Worm (Caenorhabditis elegans) whole organism, young adult: ENCODE data around the gene fmo-3.

Source experiments
- B0261.1 ChIP-seq: sonication (generic microtip); optimal IDR thresholded peaks from 2 replicates; lab custom pipeline; 2016; ENCODE audit warnings: mild to moderate bottlenecking, missing genetic modification characterization, moderate library complexity, missing compliant biosample characterization
- C06A6.2 ChIP-seq: fragments of 200-800 bp; sonication (Bioruptor generic); conservative IDR thresholded peaks from 2 replicates; pipeline ENCODE4 v1.3.6; 2022; ENCODE audit warnings: missing genetic modification characterization, missing compliant biosample characterization
- F22D6.2 ChIP-seq: sonication (generic microtip); optimal IDR thresholded peaks from 2 replicates; lab custom pipeline; 2016; ENCODE audit warnings: mild to moderate bottlenecking, missing genetic modification characterization, missing compliant biosample characterization
- F33H1.4 ChIP-seq: fragments of 200-800 bp; sonication (Bioruptor generic); IDR thresholded peaks from 2 replicates; pipeline ENCODE4 v1.3.6; 2022; ENCODE audit warnings: missing genetic modification reagents, missing genetic modification characterization, missing compliant biosample characterization
- F49E8.2 ChIP-seq: sonication (generic microtip); optimal IDR thresholded peaks from 3 replicates; lab custom pipeline; 2017; ENCODE audit warnings: missing genetic modification characterization, mild to moderate bottlenecking, missing compliant biosample characterization, antibody characterized with exemption, moderate library complexity; ENCODE audit not compliant: insufficient read depth
- F52B5.7 ChIP-seq: sonication (generic microtip); optimal IDR thresholded peaks from 2 replicates; lab custom pipeline; 2016; ENCODE audit warnings: mild to moderate bottlenecking, missing genetic modification characterization, missing compliant biosample characterization
- K11D2.4 ChIP-seq: fragments of 200-800 bp; sonication (Bioruptor generic); IDR thresholded peaks from 2 replicates; pipeline ENCODE4 v1.3.6; 2022; ENCODE audit warnings: missing genetic modification reagents, missing genetic modification characterization, missing compliant biosample characterization
- K12H6.12 ChIP-seq: fragments of 200-800 bp; sonication (Bioruptor generic); optimal IDR thresholded peaks from 2 replicates; lab custom pipeline; 2018; ENCODE audit warnings: mild to moderate bottlenecking, missing genetic modification characterization, missing compliant biosample characterization
- T07F8.4 ChIP-seq: sonication (generic microtip); optimal IDR thresholded peaks from 2 replicates; lab custom pipeline; 2016; ENCODE audit warnings: mild to moderate bottlenecking, missing genetic modification characterization, moderate library complexity, missing compliant biosample characterization
- Y56A3A.18 ChIP-seq: fragments of 200-800 bp; sonication (Bioruptor generic); IDR thresholded peaks from 2 replicates; pipeline ENCODE4 v1.3.6; 2022; ENCODE audit warnings: missing genetic modification reagents, missing genetic modification characterization, missing compliant biosample characterization
- aptf-2 ChIP-seq: fragments of 200-800 bp; sonication (Bioruptor generic); conservative IDR thresholded peaks from 2 replicates; pipeline ENCODE4 v1.3.6; 2022; ENCODE audit warnings: missing genetic modification reagents, missing genetic modification characterization, missing compliant biosample characterization
- attf-3 ChIP-seq: fragments of 200-800 bp; sonication (Bioruptor generic); conservative IDR thresholded peaks from 2 replicates; pipeline ENCODE4 v1.3.6; 2022; ENCODE audit warnings: missing genetic modification reagents, missing genetic modification characterization, missing compliant biosample characterization
- cebp-2 ChIP-seq: fragments of 200-800 bp; sonication (Bioruptor generic); IDR thresholded peaks from 2 replicates; pipeline ENCODE4 v1.3.6; 2022; ENCODE audit warnings: missing genetic modification characterization, missing compliant biosample characterization
- ceh-100 ChIP-seq: fragments of 200-800 bp; sonication (Bioruptor generic); IDR thresholded peaks from 2 replicates; pipeline ENCODE4 v1.3.6; 2022; ENCODE audit warnings: missing genetic modification reagents, missing genetic modification characterization, missing compliant biosample characterization
- ceh-27 ChIP-seq: fragments of 200-800 bp; sonication (Bioruptor generic); optimal IDR thresholded peaks from 2 replicates; lab custom pipeline; 2018; ENCODE audit warnings: mild to moderate bottlenecking, missing genetic modification characterization, moderate library complexity, missing compliant biosample characterization
- chd-7 ChIP-seq: sonication (generic microtip); optimal IDR thresholded peaks from 2 replicates; lab custom pipeline; 2016; ENCODE audit warnings: mild to moderate bottlenecking, missing genetic modification characterization, moderate library complexity, missing compliant biosample characterization
- dpl-1 ChIP-seq: fragments of 150-350 bp; optimal IDR thresholded peaks from 2 replicates; lab custom pipeline; 2014; ENCODE audit warnings: missing biosample characterization, missing genetic modification reagents, missing genetic modification characterization
- egl-18 ChIP-seq: fragments of 200-800 bp; sonication (Bioruptor generic); IDR thresholded peaks from 2 replicates; pipeline ENCODE4 v1.3.6; 2022; ENCODE audit warnings: missing genetic modification reagents, missing genetic modification characterization, missing compliant biosample characterization
- egl-44 ChIP-seq: fragments of 200-800 bp; sonication (Bioruptor generic); IDR thresholded peaks from 2 replicates; pipeline ENCODE4 v1.3.6; 2022; ENCODE audit warnings: missing genetic modification reagents, missing genetic modification characterization, missing compliant biosample characterization
- ekl-4 ChIP-seq: fragments of 200-800 bp; sonication (Bioruptor generic); IDR thresholded peaks from 2 replicates; pipeline ENCODE4 v1.3.6; 2022; ENCODE audit warnings: missing genetic modification reagents, missing genetic modification characterization, missing compliant biosample characterization
- ets-4 ChIP-seq: fragments of 200-800 bp; sonication (Bioruptor generic); optimal IDR thresholded peaks from 2 replicates; lab custom pipeline; 2018; ENCODE audit warnings: mild to moderate bottlenecking, missing genetic modification characterization, missing compliant biosample characterization
- gei-17 ChIP-seq: fragments of 200-800 bp; sonication (Bioruptor generic); optimal IDR thresholded peaks from 2 replicates; lab custom pipeline; 2018; ENCODE audit warnings: mild to moderate bottlenecking, missing genetic modification characterization, missing compliant biosample characterization
- him-1 ChIP-seq: sonication (generic microtip); optimal IDR thresholded peaks from 2 replicates; lab custom pipeline; 2016; ENCODE audit warnings: missing genotype, missing genetic modification reagents, missing genetic modification characterization, missing compliant biosample characterization
- hlh-12 ChIP-seq: sonication (generic microtip); optimal IDR thresholded peaks from 2 replicates; lab custom pipeline; 2016; ENCODE audit warnings: missing genetic modification characterization, missing compliant biosample characterization
- hmg-1.2 ChIP-seq: fragments of 200-800 bp; sonication (Bioruptor generic); IDR thresholded peaks from 2 replicates; pipeline ENCODE4 v1.3.6; 2022; ENCODE audit warnings: missing genetic modification reagents, missing genetic modification characterization, missing compliant biosample characterization
- hrde-1 ChIP-seq: sonication (generic microtip); optimal IDR thresholded peaks from 2 replicates; lab custom pipeline; 2016; ENCODE audit warnings: missing genetic modification characterization, mild to moderate bottlenecking, missing compliant biosample characterization, moderate library complexity, missing genotype, missing genetic modification reagents, borderline replicate concordance
- hsf-1 ChIP-seq: fragments of 200-800 bp; sonication (Bioruptor generic); IDR thresholded peaks from 2 replicates; pipeline ENCODE4 v1.3.6; 2022; ENCODE audit warnings: missing genetic modification reagents, missing genetic modification characterization, missing compliant biosample characterization
- let-526 ChIP-seq: fragments of 200-800 bp; sonication (Bioruptor generic); IDR thresholded peaks from 2 replicates; pipeline ENCODE4 v1.3.6; 2022; ENCODE audit warnings: missing genetic modification reagents, missing genetic modification characterization, missing compliant biosample characterization
- lsl-1 ChIP-seq: fragments of 200-800 bp; sonication (Bioruptor generic); optimal IDR thresholded peaks from 2 replicates; lab custom pipeline; 2018; ENCODE audit warnings: mild to moderate bottlenecking, missing genetic modification characterization, moderate library complexity, missing compliant biosample characterization
- mcd-1 ChIP-seq: fragments of 200-800 bp; sonication (Bioruptor generic); IDR thresholded peaks from 2 replicates; pipeline ENCODE4 v1.3.6; 2022; ENCODE audit warnings: missing genetic modification reagents, missing genetic modification characterization, missing compliant biosample characterization
- mxl-1 ChIP-seq: sonication (generic microtip); optimal IDR thresholded peaks from 2 replicates; lab custom pipeline; 2016; ENCODE audit warnings: missing genetic modification characterization, missing compliant biosample characterization
- nfya-1 ChIP-seq: sonication (generic microtip); optimal IDR thresholded peaks from 2 replicates; lab custom pipeline; 2017; ENCODE audit warnings: antibody characterized with exemption, missing compliant biosample characterization, missing genetic modification characterization, borderline replicate concordance; ENCODE audit not compliant: insufficient read depth
- nhr-120 ChIP-seq: fragments of 200-800 bp; sonication (Bioruptor generic); IDR thresholded peaks from 2 replicates; pipeline ENCODE4 v1.3.6; 2022; ENCODE audit warnings: missing genetic modification characterization, missing compliant biosample characterization
- nhr-80 ChIP-seq: sonication (generic microtip); optimal IDR thresholded peaks from 2 replicates; lab custom pipeline; 2016; ENCODE audit warnings: missing genetic modification characterization, missing compliant biosample characterization
- nhr-90 ChIP-seq: sonication (generic microtip); optimal IDR thresholded peaks from 2 replicates; lab custom pipeline; 2016; ENCODE audit warnings: missing genotype, mild to moderate bottlenecking, missing genetic modification characterization, missing compliant biosample characterization
- rec-8 ChIP-seq, 2 experiments: sonication (generic microtip); optimal IDR thresholded peaks; 2 replicates each; lab custom pipeline; 2016; ENCODE audit warnings: mild to moderate bottlenecking in 2 of 2, missing genetic modification characterization in 2 of 2, missing genetic modification reagents in 2 of 2, missing genotype in 2 of 2, missing biosample characterization in 1 of 2, missing compliant biosample characterization in 1 of 2, moderate library complexity in 1 of 2
- repo-1 ChIP-seq: sonication (generic microtip); optimal IDR thresholded peaks from 2 replicates; lab custom pipeline; 2017; ENCODE audit warnings: mild to moderate bottlenecking, missing genetic modification characterization, missing compliant biosample characterization
- sea-2 ChIP-seq: fragments of 200-800 bp; sonication (Bioruptor generic); IDR thresholded peaks from 2 replicates; pipeline ENCODE4 v1.3.6; 2022; ENCODE audit warnings: missing genetic modification characterization, missing compliant biosample characterization
- snpc-1.1 ChIP-seq: sonication (generic microtip); optimal IDR thresholded peaks from 2 replicates; lab custom pipeline; 2017; ENCODE audit warnings: missing genetic modification characterization, mild to moderate bottlenecking, missing compliant biosample characterization, antibody characterized with exemption, moderate library complexity, missing genotype, missing genetic modification reagents; ENCODE audit not compliant: insufficient read depth
- snpc-1.3 ChIP-seq: sonication (generic microtip); optimal IDR thresholded peaks from 2 replicates; lab custom pipeline; 2017; ENCODE audit warnings: missing genetic modification characterization, mild to moderate bottlenecking, missing compliant biosample characterization, antibody characterized with exemption, moderate library complexity, missing genotype, missing genetic modification reagents; ENCODE audit not compliant: insufficient read depth
- tlf-1 ChIP-seq: fragments of 200-800 bp; sonication (Bioruptor generic); optimal IDR thresholded peaks from 2 replicates; lab custom pipeline; 2018; ENCODE audit warnings: mild to moderate bottlenecking, missing genetic modification characterization, missing compliant biosample characterization
- ztf-18 ChIP-seq: sonication (generic microtip); optimal IDR thresholded peaks from 2 replicates; lab custom pipeline; 2016; ENCODE audit warnings: missing genotype, mild to moderate bottlenecking, missing genetic modification characterization, missing compliant biosample characterization
- ztf-26 ChIP-seq: sonication (generic microtip); optimal IDR thresholded peaks from 2 replicates; lab custom pipeline; 2017; ENCODE audit warnings: missing genetic modification characterization, missing compliant biosample characterization
- ztf-3 ChIP-seq: fragments of 200-800 bp; sonication (Bioruptor generic); optimal IDR thresholded peaks from 2 replicates; lab custom pipeline; 2018; ENCODE audit warnings: mild to moderate bottlenecking, missing genetic modification characterization, missing compliant biosample characterization

Gene fmo-3

DNA sequence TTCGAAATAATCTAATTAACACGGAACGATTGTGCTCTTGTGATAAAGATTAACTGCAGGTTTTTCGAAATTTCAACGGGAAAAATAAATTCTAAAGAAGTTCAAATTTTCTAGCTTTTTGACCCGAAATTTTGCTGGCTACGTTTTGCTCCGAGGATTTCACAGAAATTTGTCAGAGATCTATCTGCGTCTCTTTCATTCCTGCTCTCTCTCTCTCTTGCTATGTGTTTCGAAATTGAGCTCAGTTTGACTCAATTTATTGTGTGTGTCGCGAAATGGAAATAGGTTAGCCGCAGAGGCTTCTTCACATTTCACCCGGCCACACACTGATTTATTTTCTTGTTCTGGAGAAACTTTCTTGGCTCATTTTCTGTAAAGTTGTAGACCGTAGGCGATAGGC lies 36.8 kb upstream of the fmo-3 start:
- no peak for TF ChIP-seq lsl-1
- no peak for TF ChIP-seq F33H1.4 (GFP tag; lab: Robert Waterston, UW)
- TF ChIP-seq mxl-1 (tag; lab: Kevin White, UChicago), result no peak
- TF ChIP-seq aptf-2 (GFP tag; lab: Robert Waterston, UW), result no peak
- TF ChIP-seq nhr-80, result no peak
- TF ChIP-seq attf-3, result no peak
- no peak for TF ChIP-seq egl-44 (GFP tag; lab: Robert Waterston, UW)
- no peak for TF ChIP-seq hrde-1 (tag; lab: Kevin White, UChicago)
- TF ChIP-seq hsf-1 (GFP tag; lab: Robert Waterston, UW), result no peak
- TF ChIP-seq C06A6.2 (GFP tag; lab: Robert Waterston, UW), result no peak
- no peak for TF ChIP-seq nhr-120 (GFP tag; lab: Robert Waterston, UW)
- TF ChIP-seq sea-2 (GFP tag; lab: Robert Waterston, UW), result no peak
- no peak for TF ChIP-seq ceh-27 (GFP tag; lab: Kevin White, UChicago)
- TF ChIP-seq F49E8.2 (tag; lab: Kevin White, UChicago), result no peak
- no peak for TF ChIP-seq egl-18 (GFP tag; lab: Robert Waterston, UW)
- TF ChIP-seq rec-8 (tag; optimal IDR thresholded peaks at IDR 0.05; lab: Kevin White, UChicago), result no peak
- no peak for TF ChIP-seq T07F8.4 (tag; lab: Kevin White, UChicago)
- TF ChIP-seq, all 124 proteins: peak for 0

ce11 chrIII:10658394-10658793 lies 36.1 kb upstream of the fmo-3 start:
- TF ChIP-seq repo-1 (tag; lab: Kevin White, UChicago), result no peak
- TF ChIP-seq dpl-1 (GFP tag; lab: Kevin White, UChicago), result no peak
- no peak for TF ChIP-seq nfya-1 (tag; lab: Kevin White, UChicago)
- no peak for TF ChIP-seq K11D2.4
- TF ChIP-seq F52B5.7 (tag; lab: Kevin White, UChicago), result no peak
- no peak for TF ChIP-seq tlf-1 (GFP tag; lab: Kevin White, UChicago)
- no peak for TF ChIP-seq K12H6.12 (tag; lab: Kevin White, UChicago)
- no peak for TF ChIP-seq ets-4 (GFP tag; lab: Kevin White, UChicago)
- TF ChIP-seq F22D6.2 (tag; lab: Kevin White, UChicago), result no peak
- TF ChIP-seq mxl-1 (tag; lab: Kevin White, UChicago), result no peak

ce11 chrIII:10661292-10661691 lies 33.2 kb upstream of the fmo-3 start:
- TF ChIP-seq snpc-1.3 (tag; lab: Kevin White, UChicago), result no peak
- TF ChIP-seq ztf-3 (GFP tag; lab: Kevin White, UChicago), result no peak
- TF ChIP-seq hmg-1.2, result no peak
- TF ChIP-seq rec-8 (tag; optimal IDR thresholded peaks at IDR 0.05; lab: Kevin White, UChicago), result no peak

ce11 chrIII:10666640-10667039 lies 27.8 kb upstream of the fmo-3 start:
- TF ChIP-seq C06A6.2 (GFP tag; lab: Robert Waterston, UW) (no peak), nhr-90 (tag; lab: Kevin White, UChicago) (no peak), ztf-26 (no peak), snpc-1.1 (tag; lab: Kevin White, UChicago) (no peak), ztf-18 (tag; lab: Kevin White, UChicago) (no peak), ekl-4 (GFP tag; lab: Robert Waterston, UW) (no peak), chd-7 (tag; lab: Kevin White, UChicago) (no peak), hlh-12 (tag; lab: Kevin White, UChicago) (no peak), him-1 (no peak), B0261.1 (tag; lab: Kevin White, UChicago) (no peak), gei-17 (no peak), let-526 (GFP tag; lab: Robert Waterston, UW) (no peak), mcd-1 (GFP tag; lab: Robert Waterston, UW) (no peak), Y56A3A.18 (GFP tag; lab: Robert Waterston, UW) (no peak), tlf-1 (GFP tag; lab: Kevin White, UChicago) (no peak), cebp-2 (GFP tag; lab: Robert Waterston, UW) (no peak), ceh-100 (GFP tag; lab: Robert Waterston, UW) (no peak)
- TF ChIP-seq, all 124 proteins: peak for 0
